Worm (Caenorhabditis elegans) whole organism, L3 larva: Measurements from ENCODE around the gene bigr-1.
A peak's percentile ranks its signal among the peaks of the same experiment; 100 is the strongest.

Source experiments
- R02D3.7 ChIP-seq: fragments of 150-350 bp; optimal IDR thresholded peaks from 2 replicates; lab custom pipeline; 2014; ENCODE audit warnings: missing biosample characterization, missing genetic modification characterization
- ceh-16 ChIP-seq: sonication (generic microtip); optimal IDR thresholded peaks from 2 replicates; lab custom pipeline; 2017; ENCODE audit warnings: missing biosample characterization, missing genetic modification characterization
- ceh-82 ChIP-seq: fragments of 150-350 bp; optimal IDR thresholded peaks from 2 replicates; lab custom pipeline; 2014; ENCODE audit warnings: missing biosample characterization, missing genetic modification characterization
- ceh-9 ChIP-seq: sonication (generic microtip); optimal IDR thresholded peaks from 2 replicates; lab custom pipeline; 2018; ENCODE audit warnings: missing biosample characterization, missing genetic modification characterization
- eor-1 ChIP-seq, 2 experiments: fragments of 150-350 bp; optimal IDR thresholded peaks; 2 replicates each; lab custom pipeline; 2014 to 2018; ENCODE audit warnings: missing biosample characterization in 2 of 2, missing genetic modification characterization in 2 of 2
- lin-39 ChIP-seq: fragments of 150-350 bp; optimal IDR thresholded peaks from 2 replicates; lab custom pipeline; 2018; ENCODE audit warnings: missing biosample characterization, missing genetic modification reagents, missing genetic modification characterization
- lsy-12 ChIP-seq: sonication (generic microtip); optimal IDR thresholded peaks from 2 replicates; lab custom pipeline; 2016; ENCODE audit warnings: mild to moderate bottlenecking, missing genetic modification characterization, missing compliant biosample characterization
- nhr-23 ChIP-seq: fragments of 150-350 bp; optimal IDR thresholded peaks from 2 replicates; lab custom pipeline; 2014; ENCODE audit warnings: missing biosample characterization, missing genetic modification reagents, missing genetic modification characterization
- nhr-28 ChIP-seq: fragments of 150-350 bp; optimal IDR thresholded peaks from 2 replicates; lab custom pipeline; 2014; ENCODE audit warnings: missing biosample characterization, missing genetic modification characterization
- nhr-67 ChIP-seq: fragments of 150-350 bp; optimal IDR thresholded peaks from 2 replicates; lab custom pipeline; 2014; ENCODE audit warnings: missing biosample characterization, missing genetic modification characterization
- unc-39 ChIP-seq: sonication (generic microtip); optimal IDR thresholded peaks from 4 replicates; lab custom pipeline; 2017; ENCODE audit warnings: missing biosample characterization, missing genetic modification characterization
- unc-62 ChIP-seq: fragments of 150-350 bp; sonication (generic microtip); optimal IDR thresholded peaks from 4 replicates; lab custom pipeline; 2014; ENCODE audit warnings: missing biosample characterization, missing genetic modification reagents, missing genetic modification characterization
- ztf-11 ChIP-seq: fragments of 150-350 bp; optimal IDR thresholded peaks from 2 replicates; lab custom pipeline; 2014; ENCODE audit warnings: missing biosample characterization, missing genetic modification characterization
- ztf-4 ChIP-seq: fragments of 150-350 bp; optimal IDR thresholded peaks from 2 replicates; lab custom pipeline; 2014; ENCODE audit warnings: missing biosample characterization, missing genetic modification characterization

bigr-1 gene

ce11 chrII:11224045-11224481 is 42.6 kb downstream of the bigr-1 start (continued):
- TF ChIP-seq unc-39 (tag; lab: Kevin White, UChicago) (no peak), lsy-12 (tag; lab: Kevin White, UChicago) (peak; percentile 71), nhr-67 (tag; lab: Kevin White, UChicago) (no peak), ceh-16 (tag; lab: Kevin White, UChicago) (no peak), unc-62 (peak; percentile 79), R02D3.7 (tag; lab: Kevin White, UChicago) (peak; percentile 73), nhr-28 (tag; lab: Kevin White, UChicago) (no peak), lin-39 (tag; lab: Kevin White, UChicago) (peak; percentile 62), eor-1 (tag; optimal IDR thresholded peaks at IDR 0.05; lab: Kevin White, UChicago) (no peak), ceh-9 (tag; lab: Kevin White, UChicago) (no peak), ztf-11 (tag; lab: Kevin White, UChicago) (no peak), ztf-4 (no peak)

ce11 chrII:11226379-11226778 is 44.9 kb downstream of the bigr-1 start, which contains the start of gene T06D8.2:
TSS of gene T06D8.2 (plus strand) at chrII:11226679.
- TF ChIP-seq nhr-23 (tag; lab: Kevin White, UChicago) (no peak), ceh-82 (tag; lab: Kevin White, UChicago) (no peak), ztf-11 (tag; lab: Kevin White, UChicago) (no peak)
- TF ChIP-seq, all 47 proteins: peak for 0
